Fruit fly (Drosophila melanogaster) whole organism, prepupa: ENCODE measurements around the gene CG6254.
A peak's percentile ranks its signal among the peaks of the same experiment; 100 is the strongest.

Source experiments
- Blimp-1 ChIP-seq: fragments of 200-800 bp; sonication (Bioruptor generic); optimal IDR thresholded peaks from 3 replicates; lab custom pipeline; 2017; ENCODE audit warnings: missing biosample characterization, missing genetic modification characterization, mild to moderate bottlenecking, moderate library complexity, missing genetic modification reagents
- CG10631 ChIP-seq: fragments of 200-800 bp; sonication (Bioruptor generic); optimal IDR thresholded peaks from 2 replicates; lab custom pipeline; 2016; ENCODE audit warnings: missing biosample characterization, missing genetic modification characterization
- CG11294 ChIP-seq: fragments of 200-800 bp; sonication (Bioruptor generic); IDR thresholded peaks from 2 replicates; pipeline ENCODE4 v1.3.6; 2022; ENCODE audit warnings: missing biosample characterization, missing genetic modification characterization
- CG11902 ChIP-seq: fragments of 200-800 bp; sonication (Bioruptor generic); optimal IDR thresholded peaks from 3 replicates; lab custom pipeline; 2016; ENCODE audit warnings: missing biosample characterization, missing genetic modification characterization
- CG1621 ChIP-seq: fragments of 200-800 bp; sonication (Bioruptor generic); optimal IDR thresholded peaks from 3 replicates; lab custom pipeline; 2018; ENCODE audit warnings: missing biosample characterization, mild to moderate bottlenecking, missing genetic modification characterization
- CG16779 ChIP-seq: fragments of 200-800 bp; sonication (Bioruptor generic); optimal IDR thresholded peaks from 3 replicates; lab custom pipeline; 2017; ENCODE audit warnings: missing biosample characterization, mild to moderate bottlenecking, missing genetic modification characterization
- CG3032 ChIP-seq: fragments of 200-800 bp; optimal IDR thresholded peaks from 2 replicates; lab custom pipeline; 2019; ENCODE audit warnings: missing biosample characterization, mild to moderate bottlenecking, missing genetic modification characterization, moderate library complexity
- CG31627 ChIP-seq: fragments of 200-800 bp; sonication (Bioruptor generic); optimal IDR thresholded peaks from 3 replicates; lab custom pipeline; 2016; ENCODE audit warnings: missing biosample characterization, missing genetic modification characterization
- CG32006 ChIP-seq: fragments of 200-800 bp; sonication (Bioruptor generic); optimal IDR thresholded peaks from 3 replicates; lab custom pipeline; 2017; ENCODE audit warnings: missing biosample characterization, mild to moderate bottlenecking, missing genetic modification characterization
- CG34406 ChIP-seq: fragments of 200-800 bp; sonication (Bioruptor generic); optimal IDR thresholded peaks from 3 replicates; lab custom pipeline; 2016; ENCODE audit warnings: missing biosample characterization, missing genetic modification characterization
- CG3919 ChIP-seq: fragments of 200-800 bp; sonication (Bioruptor generic); optimal IDR thresholded peaks from 3 replicates; lab custom pipeline; 2016; ENCODE audit warnings: missing biosample characterization, missing genetic modification characterization
- CG4318 ChIP-seq: fragments of 200-800 bp; sonication (Bioruptor generic); optimal IDR thresholded peaks from 3 replicates; lab custom pipeline; 2017; ENCODE audit warnings: missing biosample characterization, mild to moderate bottlenecking, missing genetic modification characterization
- CG6276 ChIP-seq: fragments of 200-800 bp; sonication (Bioruptor generic); optimal IDR thresholded peaks from 2 replicates; lab custom pipeline; 2017; ENCODE audit warnings: missing biosample characterization, mild to moderate bottlenecking, missing genetic modification characterization
- CG6792 ChIP-seq: fragments of 200-800 bp; sonication (Bioruptor generic); optimal IDR thresholded peaks from 3 replicates; lab custom pipeline; 2016; ENCODE audit warnings: missing biosample characterization, missing genetic modification characterization
- CG6808 ChIP-seq: fragments of 200-800 bp; sonication (Bioruptor generic); optimal IDR thresholded peaks from 3 replicates; lab custom pipeline; 2017; ENCODE audit warnings: missing biosample characterization, missing genetic modification characterization, mild to moderate bottlenecking, moderate library complexity, missing genetic modification reagents
- CG7368 ChIP-seq: fragments of 200-800 bp; sonication (Bioruptor generic); optimal IDR thresholded peaks from 3 replicates; lab custom pipeline; 2016; ENCODE audit warnings: missing biosample characterization, missing genetic modification characterization
- CG8119 ChIP-seq: fragments of 200-800 bp; sonication (Bioruptor generic); IDR thresholded peaks from 3 replicates; pipeline ENCODE4 v1.3.6; 2022; ENCODE audit warnings: missing biosample characterization, missing genetic modification characterization
- CG8319 ChIP-seq: fragments of 200-800 bp; sonication (Bioruptor generic); optimal IDR thresholded peaks from 3 replicates; lab custom pipeline; 2016; ENCODE audit warnings: missing biosample characterization, missing genetic modification characterization
- CG8632 ChIP-seq: fragments of 200-800 bp; sonication (Bioruptor generic); optimal IDR thresholded peaks from 3 replicates; lab custom pipeline; 2016; ENCODE audit warnings: missing biosample characterization, missing genetic modification characterization
- CG9139 ChIP-seq: fragments of 200-800 bp; sonication (Bioruptor generic); optimal IDR thresholded peaks from 3 replicates; lab custom pipeline; 2017; ENCODE audit warnings: missing biosample characterization, mild to moderate bottlenecking, missing genetic modification characterization
- Eip75B ChIP-seq: fragments of 200-800 bp; sonication (Bioruptor generic); optimal IDR thresholded peaks from 3 replicates; lab custom pipeline; 2016; ENCODE audit warnings: missing biosample characterization, missing genetic modification characterization
- Eip78C ChIP-seq: fragments of 200-800 bp; sonication (Bioruptor generic); peaks from one replicate; lab custom pipeline; 2016; ENCODE audit warnings: missing biosample characterization, missing genetic modification characterization
- Eip93F ChIP-seq: fragments of 200-800 bp; sonication (Bioruptor generic); optimal IDR thresholded peaks from 2 replicates; lab custom pipeline; 2016; ENCODE audit warnings: missing biosample characterization, mild to moderate bottlenecking, missing genetic modification characterization
- Ets21C ChIP-seq: fragments of 200-800 bp; sonication (Bioruptor generic); optimal IDR thresholded peaks from 3 replicates; lab custom pipeline; 2016; ENCODE audit warnings: missing biosample characterization, missing genetic modification characterization
- Ets96B ChIP-seq: fragments of 200-800 bp; optimal IDR thresholded peaks from 2 replicates; lab custom pipeline; 2019; ENCODE audit warnings: missing biosample characterization, mild to moderate bottlenecking, missing genetic modification characterization, moderate library complexity
- Gug ChIP-seq: fragments of 200-800 bp; sonication (Bioruptor generic); IDR thresholded peaks from 2 replicates; pipeline ENCODE4 v1.3.6; 2022; ENCODE audit warnings: missing biosample characterization, missing genetic modification characterization
- Hr38 ChIP-seq: sonication (Bioruptor generic); optimal IDR thresholded peaks from 2 replicates; lab custom pipeline; 2016; ENCODE audit warnings: missing biosample characterization, missing genetic modification characterization
- Hr39 ChIP-seq: fragments of 200-800 bp; sonication (Bioruptor generic); optimal IDR thresholded peaks from 2 replicates; lab custom pipeline; 2016; ENCODE audit warnings: missing biosample characterization, missing genetic modification characterization
- Hr4 ChIP-seq: fragments of 200-800 bp; sonication (Bioruptor generic); optimal IDR thresholded peaks from 3 replicates; lab custom pipeline; 2016; ENCODE audit warnings: missing biosample characterization, missing genetic modification characterization
- Lpt ChIP-seq: fragments of 200-800 bp; sonication (Bioruptor generic); optimal IDR thresholded peaks from 3 replicates; lab custom pipeline; 2016; ENCODE audit warnings: missing biosample characterization, missing genetic modification characterization
- OdsH ChIP-seq: fragments of 200-800 bp; sonication (Bioruptor generic); optimal IDR thresholded peaks from 3 replicates; lab custom pipeline; 2016; ENCODE audit warnings: missing biosample characterization, missing genetic modification characterization
- Smox ChIP-seq: fragments of 200-800 bp; sonication (Bioruptor generic); optimal IDR thresholded peaks from 3 replicates; lab custom pipeline; 2016; ENCODE audit warnings: missing biosample characterization, missing genetic modification characterization
- Sox14 ChIP-seq: fragments of 200-800 bp; sonication (Bioruptor generic); optimal IDR thresholded peaks from 3 replicates; lab custom pipeline; 2016; ENCODE audit warnings: missing biosample characterization, missing genetic modification characterization
- Sox15 ChIP-seq: fragments of 200-800 bp; sonication (Bioruptor generic); optimal IDR thresholded peaks from 3 replicates; lab custom pipeline; 2016; ENCODE audit warnings: missing biosample characterization, missing genetic modification characterization
- achi ChIP-seq: fragments of 200-800 bp; sonication (Bioruptor generic); optimal IDR thresholded peaks from 3 replicates; lab custom pipeline; 2016; ENCODE audit warnings: missing biosample characterization, missing genetic modification characterization
- acj6 ChIP-seq: fragments of 200-800 bp; sonication (Bioruptor generic); optimal IDR thresholded peaks from 3 replicates; lab custom pipeline; 2016; ENCODE audit warnings: missing biosample characterization, missing genetic modification characterization
- cyc ChIP-seq: fragments of 200-800 bp; sonication (Bioruptor generic); optimal IDR thresholded peaks from 3 replicates; lab custom pipeline; 2016; ENCODE audit warnings: missing biosample characterization, missing genetic modification characterization
- eg ChIP-seq: fragments of 200-800 bp; sonication (Bioruptor generic); IDR thresholded peaks from 3 replicates; pipeline ENCODE4 v1.3.6; 2022; ENCODE audit warnings: missing biosample characterization, missing genetic modification characterization
- esn ChIP-seq: fragments of 200-800 bp; sonication (Bioruptor generic); optimal IDR thresholded peaks from 2 replicates; lab custom pipeline; 2016; ENCODE audit warnings: missing biosample characterization, mild to moderate bottlenecking, missing genetic modification characterization, moderate library complexity
- fd85E ChIP-seq: fragments of 200-800 bp; sonication (Bioruptor generic); optimal IDR thresholded peaks from 3 replicates; lab custom pipeline; 2016; ENCODE audit warnings: missing biosample characterization, missing genetic modification characterization
- fkh ChIP-seq: fragments of 200-800 bp; sonication (Bioruptor generic); optimal IDR thresholded peaks from 3 replicates; lab custom pipeline; 2017; ENCODE audit warnings: missing biosample characterization, mild to moderate bottlenecking, missing genetic modification characterization, moderate library complexity
- lz ChIP-seq: fragments of 200-800 bp; sonication (Bioruptor generic); optimal IDR thresholded peaks from 3 replicates; lab custom pipeline; 2016; ENCODE audit warnings: missing biosample characterization, missing genetic modification characterization
- ss ChIP-seq, 2 experiments: fragments of 200-800 bp; sonication (Bioruptor generic); optimal IDR thresholded peaks; 2 replicates in 1 of 2; 3 replicates in 1 of 2; lab custom pipeline; 2017 to 2018; ENCODE audit warnings: mild to moderate bottlenecking in 2 of 2, missing biosample characterization in 2 of 2, missing genetic modification characterization in 2 of 2, moderate library complexity in 1 of 2
- topi ChIP-seq: fragments of 200-800 bp; sonication (Bioruptor generic); optimal IDR thresholded peaks from 3 replicates; lab custom pipeline; 2016; ENCODE audit warnings: missing biosample characterization, missing genetic modification characterization
- vri ChIP-seq: fragments of 200-800 bp; sonication (Bioruptor generic); optimal IDR thresholded peaks from 3 replicates; lab custom pipeline; 2016; ENCODE audit warnings: missing biosample characterization, mild to moderate bottlenecking, missing genetic modification characterization

The CG6254 gene

DNA sequence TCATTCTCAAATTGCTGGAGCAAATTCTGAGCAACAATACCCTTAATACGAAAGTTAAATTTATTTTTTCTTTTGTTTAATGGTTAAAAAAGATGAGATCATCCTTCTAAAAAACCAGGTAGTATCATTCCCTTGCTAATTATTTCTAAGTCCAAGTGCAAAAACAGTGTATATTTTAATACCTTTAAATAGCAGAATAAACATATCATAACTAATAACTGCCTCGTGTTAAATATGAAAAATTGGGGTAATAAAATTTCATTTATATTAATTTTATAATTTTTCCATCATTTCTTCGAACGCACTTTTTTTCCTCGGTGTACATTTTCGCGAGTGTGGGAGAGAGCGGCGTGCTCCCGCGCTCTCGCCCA lies 49.3 kb downstream of the CG6254 start (continued):
- peak; percentile 26 for TF ChIP-seq CG3919
- peak; percentile 5 for TF ChIP-seq CG31627 (GFP tag; lab: Kevin White, UChicago)
- TF ChIP-seq Gug (GFP tag; lab: Robert Waterston, UW), result 0 out of 2 replicates have a peak, but pooled peaks have one; percentile 30
- no peak for TF ChIP-seq fd85E
- TF ChIP-seq OdsH, result peak; percentile 35
- peak; percentile 34 for TF ChIP-seq topi (GFP tag; lab: Kevin White, UChicago)
- TF ChIP-seq ss (GFP tag; optimal IDR thresholded peaks at IDR 0.05; lab: Kevin White, UChicago), result no peak
- peak; percentile 27 for TF ChIP-seq acj6 (GFP tag; lab: Kevin White, UChicago)
- TF ChIP-seq CG4318 (GFP tag; lab: Kevin White, UChicago), result peak; percentile 15

dm6 chr3R:10111150-10111814 lies 49.8 kb downstream of the CG6254 start:
- TF ChIP-seq Hr39 (GFP tag; lab: Kevin White, UChicago) (peak; percentile 23), ss (GFP tag; optimal IDR thresholded peaks at IDR 0.05; lab: Kevin White, UChicago) (no peak)

- TF ChIP-seq vri (no peak), CG10631 (GFP tag; lab: Kevin White, UChicago) (no peak), topi (GFP tag; lab: Kevin White, UChicago) (peak; percentile 2), CG4318 (GFP tag; lab: Kevin White, UChicago) (no peak), Sox15 (GFP tag; lab: Kevin White, UChicago) (peak; percentile 21), Sox14 (GFP tag; lab: Kevin White, UChicago) (peak; percentile 56), Smox (GFP tag; lab: Kevin White, UChicago) (no peak), CG9139 (GFP tag; lab: Kevin White, UChicago) (no peak), CG31627 (GFP tag; lab: Kevin White, UChicago) (peak; percentile 38), Eip93F (GFP tag; lab: Kevin White, UChicago) (no peak), Lpt (no peak), achi (peak; percentile 100), CG7368 (GFP tag; lab: Kevin White, UChicago) (peak; percentile 18), CG6808 (GFP tag; lab: Kevin White, UChicago) (no peak), CG8319 (GFP tag; lab: Kevin White, UChicago) (no peak), Hr38 (no peak), Ets21C (peak; percentile 8), Eip75B (GFP tag; lab: Kevin White, UChicago) (peak; percentile 15), CG6792 (GFP tag; lab: Kevin White, UChicago) (no peak), CG32006 (GFP tag; lab: Kevin White, UChicago) (no peak), Ets96B (tag; lab: Kevin White, UChicago) (no peak), fkh (GFP tag; lab: Kevin White, UChicago) (no peak), CG1621 (tag; lab: Kevin White, UChicago) (no peak), Gug (GFP tag; lab: Robert Waterston, UW) (no peak), Hr4 (GFP tag; lab: Kevin White, UChicago) (peak; percentile 35), lz (GFP tag; lab: Kevin White, UChicago) (peak; percentile 35), esn (GFP tag; lab: Kevin White, UChicago) (peak; percentile 15), CG8119 (no peak), CG3919 (peak; percentile 22), Blimp-1 (GFP tag; lab: Kevin White, UChicago) (no peak), CG3032 (tag; lab: Kevin White, UChicago) (peak; percentile 32), CG34406 (GFP tag; lab: Kevin White, UChicago) (no peak), CG16779 (tag; lab: Kevin White, UChicago) (no peak), CG8632 (GFP tag; lab: Kevin White, UChicago) (no peak), acj6 (GFP tag; lab: Kevin White, UChicago) (peak; percentile 12), OdsH (no peak), CG6276 (no peak), eg (GFP tag; lab: Robert Waterston, UW) (no peak), Eip78C (peak; percentile 20), CG11902 (GFP tag; lab: Kevin White, UChicago) (no peak), ss (GFP tag; optimal IDR thresholded peaks at IDR 0.05; lab: Kevin White, UChicago) (no peak), CG11294 (GFP tag; lab: Robert Waterston, UW) (no peak; the same call in 1 of the 2 replicates), cyc (GFP tag; lab: Kevin White, UChicago) (peak; percentile 44)
Observed at dm6 chr3R:10109938-10110337, 51.2 kb downstream of the CG6254 start, which contains the start of gene Fmr1. Fmr1 (minus strand) TSS chr3R:10110121.
